Worm (Caenorhabditis elegans): ENCODE measurements around the gene pir-2.

The pir-2 gene

DNA sequence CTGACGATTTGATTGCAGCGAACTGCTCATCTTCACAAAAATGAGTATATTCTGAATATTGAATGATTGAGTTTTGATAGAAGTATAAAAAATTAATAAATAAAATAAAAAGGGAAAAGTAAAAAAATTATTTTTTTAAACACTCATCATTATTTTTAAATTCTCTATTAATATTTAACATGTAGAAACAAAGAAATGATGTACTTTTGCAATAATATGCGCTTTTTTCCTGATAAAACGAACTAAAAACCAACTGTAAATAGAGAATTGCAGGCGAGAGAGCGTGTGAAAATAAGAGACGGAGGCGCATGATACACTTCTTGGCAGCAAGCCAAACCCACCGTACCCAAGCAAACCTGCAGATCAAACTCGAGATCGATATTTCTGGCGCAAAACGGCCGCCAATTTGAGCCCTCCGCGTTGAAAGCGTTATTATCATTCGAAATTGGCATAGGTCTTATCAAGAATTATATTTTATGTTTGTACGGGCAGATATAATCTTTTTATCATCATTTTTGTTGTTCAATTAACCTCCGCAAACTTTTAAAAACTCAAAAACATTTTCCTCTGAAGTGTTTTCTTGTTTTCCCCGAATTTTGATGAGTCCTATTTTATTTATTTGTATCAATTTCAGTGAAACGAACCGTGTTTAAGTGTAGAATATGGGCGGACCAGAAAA, 12.7 kb upstream of the pir-2 start, which contains the start of the genes rheb-1 and spk-1 (continued):
- no peak for TF ChIP-seq attf-4 (tag; optimal IDR thresholded peaks at IDR 0.05)
- peak; percentile 94 for TF ChIP-seq nhr-6 (tag; optimal IDR thresholded peaks at IDR 0.05)
- TF ChIP-seq unc-130 (GFP tag; optimal IDR thresholded peaks at IDR 0.05), result peak; percentile 81
- TF ChIP-seq ceh-28 (tag; optimal IDR thresholded peaks at IDR 0.05), result peak; percentile 63
- TF ChIP-seq madf-5 (GFP tag; IDR thresholded peaks at IDR 0.05), result 0 out of 4 replicates have a peak, but pooled peaks of 1 of the 2 experiments have one; percentile 14
- no peak for TF ChIP-seq Y5F2A.4 (GFP tag; optimal IDR thresholded peaks at IDR 0.05)
- TF ChIP-seq F37D6.2 (tag; optimal IDR thresholded peaks at IDR 0.05), result peak; percentile 72
- TF ChIP-seq nhr-10 (tag; optimal IDR thresholded peaks at IDR 0.05), result peak; percentile 45
- TF ChIP-seq nhr-42 (GFP tag; IDR thresholded peaks at IDR 0.05), result 0 out of 2 replicates have a peak, but pooled peaks have one; percentile 53
- TF ChIP-seq ztf-11 (tag; optimal IDR thresholded peaks at IDR 0.05), result no peak
- TF ChIP-seq ceh-62 (tag; optimal IDR thresholded peaks at IDR 0.05), result no peak
- peak; percentile 85 for TF ChIP-seq arid-1 (GFP tag; conservative IDR thresholded peaks at IDR 0.05)
- no peak for TF ChIP-seq Y105C5A.15 (GFP tag; IDR thresholded peaks at IDR 0.05)
- peak; percentile 50 to 74 for TF ChIP-seq daf-16 (GFP tag; optimal IDR thresholded peaks at IDR 0.05)
- TF ChIP-seq daf-16 (tag; optimal IDR thresholded peaks at IDR 0.05), result peak; percentile 94
- peak; percentile 57; the same call in 1 of the 2 replicates for TF ChIP-seq lin-29 (GFP tag; IDR thresholded peaks at IDR 0.05)
- peak; percentile 78; the same call in 1 of the 2 replicates for TF ChIP-seq saeg-2 (GFP tag; IDR thresholded peaks at IDR 0.05)
- TF ChIP-seq dpl-1 (GFP tag; optimal IDR thresholded peaks at IDR 0.05), result peak; percentile 76
- TF ChIP-seq madf-9 (GFP tag; conservative IDR thresholded peaks at IDR 0.05), result peak; percentile 64; the same call in 1 of the 2 replicates
- TF ChIP-seq dmd-9 (GFP tag; IDR thresholded peaks at IDR 0.05), result no peak
- peak; percentile 88 for TF ChIP-seq php-3 (GFP tag; IDR thresholded peaks at IDR 0.05)
- TF ChIP-seq dve-1 (tag; optimal IDR thresholded peaks at IDR 0.05; ENCODE audit: insufficient read depth), result peak; percentile 99
- peak; percentile 70 for TF ChIP-seq nhr-11 (tag; optimal IDR thresholded peaks at IDR 0.05)
- TF ChIP-seq unc-62 (GFP tag; optimal IDR thresholded peaks at IDR 0.05 in 1 of 2), result no peak
- no peak for TF ChIP-seq unc-62 (tag; optimal IDR thresholded peaks at IDR 0.05)
- TF ChIP-seq hmg-1.1 (GFP tag; IDR thresholded peaks at IDR 0.05), result peak; percentile 77; the same call in 1 of the 2 replicates
- TF ChIP-seq lir-3 (tag; optimal IDR thresholded peaks at IDR 0.05), result no peak
- no peak for TF ChIP-seq unc-39 (tag; optimal IDR thresholded peaks at IDR 0.05)

DNA sequence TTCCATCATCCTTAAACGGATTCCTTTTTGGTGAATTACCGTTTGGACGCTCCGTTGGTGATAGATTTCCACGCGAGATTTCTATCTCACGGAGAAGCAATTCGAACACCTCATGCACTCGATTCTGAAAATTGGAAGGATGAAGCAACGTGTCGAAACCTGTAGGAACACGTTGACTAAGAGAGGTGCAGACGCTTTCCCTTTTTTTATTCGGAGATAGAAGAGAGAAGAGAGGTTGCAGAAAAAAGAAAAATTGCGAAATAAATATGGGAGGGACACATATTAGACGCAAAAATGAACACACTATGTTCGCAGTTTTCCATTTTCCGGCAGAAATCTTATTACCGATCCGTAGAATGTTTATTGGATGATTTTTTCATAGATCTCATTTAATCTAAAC, 11.3 kb upstream of the pir-2 start:
- TF ChIP-seq hmg-1.1 (GFP tag; IDR thresholded peaks at IDR 0.05) (no peak), lsy-2 (tag; optimal IDR thresholded peaks at IDR 0.05) (peak in 1 of 2 experiments; percentile 12), zip-11 (GFP tag; IDR thresholded peaks at IDR 0.05) (no peak), cey-2 (tag; optimal IDR thresholded peaks at IDR 0.05; ENCODE audit: borderline replicate concordance, insufficient read depth) (peak; percentile 4), nhr-48 (tag; optimal IDR thresholded peaks at IDR 0.05) (peak; percentile 52), gei-8 (GFP tag; optimal IDR thresholded peaks at IDR 0.05) (no peak), hlh-11 (tag; optimal IDR thresholded peaks at IDR 0.05) (peak; percentile 22), mxl-3 (GFP tag; optimal IDR thresholded peaks at IDR 0.05) (peak; percentile 93), lin-15B (tag; optimal IDR thresholded peaks at IDR 0.05) (no peak), mep-1 (tag; optimal IDR thresholded peaks at IDR 0.05) (no peak), F37D6.2 (tag; optimal IDR thresholded peaks at IDR 0.05) (no peak), Y105C5A.15 (GFP tag; IDR thresholded peaks at IDR 0.05) (no peak), mes-2 (tag; optimal IDR thresholded peaks at IDR 0.05; ENCODE audit: poor library complexity, severe bottlenecking) (peak; percentile 17), skn-1 (tag; optimal IDR thresholded peaks at IDR 0.05) (no peak)
